Worm (Caenorhabditis elegans) whole organism, L1 larva: ENCODE measurements around the gene Y45F10C.1.
"Not testable (repeated sequence)": the region's sequence is repeated elsewhere in the genome, so short reads cannot be mapped to it uniquely, and the experiment has no call there.

Experiments
- aly-2 ChIP-seq: fragments of 150-350 bp; optimal IDR thresholded peaks from 2 replicates; lab custom pipeline; 2014; ENCODE audit warnings: missing biosample characterization, missing genetic modification characterization
- ceh-82 ChIP-seq, 3 experiments: fragments of 150-350 bp in 1 of 3; sonication (generic microtip) in 2 of 3; optimal IDR thresholded peaks; 2 replicates each; lab custom pipeline; 2014 to 2017; ENCODE audit warnings: missing biosample characterization in 3 of 3, missing genetic modification characterization in 3 of 3
- hpl-2 ChIP-seq: fragments of 150-350 bp; optimal IDR thresholded peaks from 2 replicates; lab custom pipeline; 2014; ENCODE audit warnings: missing biosample characterization, missing genetic modification reagents, missing genetic modification characterization
- nhr-12 ChIP-seq: sonication (generic microtip); optimal IDR thresholded peaks from 2 replicates; lab custom pipeline; 2017; ENCODE audit warnings: missing biosample characterization, missing genetic modification characterization
- nhr-237 ChIP-seq: fragments of 150-350 bp; optimal IDR thresholded peaks from 2 replicates; lab custom pipeline; 2014; ENCODE audit warnings: missing biosample characterization, missing genetic modification characterization
- unc-130 ChIP-seq: fragments of 150-350 bp; optimal IDR thresholded peaks from 2 replicates; lab custom pipeline; 2017; ENCODE audit warnings: missing biosample characterization, missing genetic modification characterization, inconsistent platforms
- ztf-11 ChIP-seq, 2 experiments: sonication (generic microtip); optimal IDR thresholded peaks; 2 replicates each; lab custom pipeline; 2016 to 2017; ENCODE audit warnings: missing genetic modification characterization in 2 of 2, missing biosample characterization in 1 of 2, missing compliant biosample characterization in 1 of 2

DNA sequence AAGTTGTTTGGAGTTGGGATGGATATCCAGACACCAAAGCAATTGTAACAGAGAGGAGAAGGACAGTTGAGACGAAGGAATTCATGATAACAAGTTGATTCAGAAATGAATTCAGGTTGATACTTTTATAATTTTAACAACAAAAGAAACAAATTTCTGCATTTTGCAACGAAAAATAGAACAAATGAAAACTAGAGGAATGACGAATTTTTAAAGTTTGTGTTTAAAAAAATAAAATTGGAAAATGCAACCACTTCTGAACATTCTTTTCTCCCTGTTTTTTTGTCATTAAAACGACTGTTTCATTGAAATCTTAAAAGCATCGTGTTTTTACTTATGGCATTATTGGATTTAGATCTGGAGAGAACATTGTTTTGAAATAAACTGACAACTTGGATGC is 7.9 kb downstream of the Y45F10C.1 start, which contains the start of gene C08F11.12:
- TF ChIP-seq nhr-237 (tag; lab: Kevin White, UChicago); hpl-2 (GFP tag; lab: Kevin White, UChicago); aly-2 (tag; lab: Kevin White, UChicago); unc-130 (tag; lab: Kevin White, UChicago); ceh-82 (tag; optimal IDR thresholded peaks at IDR 0.05; lab: Kevin White, UChicago); ztf-11 (tag; optimal IDR thresholded peaks at IDR 0.05; lab: Kevin White, UChicago); nhr-12 (tag; lab: Kevin White, UChicago): not testable (repeated sequence)
